Fruit fly (Drosophila melanogaster) whole organism, embryonic: ENCODE measurements around the gene CG13658.

Experiments
- Adf1 ChIP-seq: fragments of 200-800 bp; sonication (Bioruptor generic); IDR thresholded peaks from 2 replicates; pipeline ENCODE4 v1.3.6; 2022; ENCODE audit warnings: missing biosample characterization, missing genetic modification characterization
- CG11247 ChIP-seq: fragments of 200-800 bp; sonication (Bioruptor generic); IDR thresholded peaks from 2 replicates; pipeline ENCODE4 v1.3.6; 2022; ENCODE audit warnings: missing biosample characterization, missing genetic modification characterization
- CG11398 ChIP-seq: fragments of 200-800 bp; sonication (Bioruptor generic); optimal IDR thresholded peaks from 2 replicates; lab custom pipeline; 2016; ENCODE audit warnings: missing biosample characterization, missing genetic modification characterization
- CG11560 ChIP-seq: fragments of 200-800 bp; sonication (Bioruptor generic); IDR thresholded peaks from 3 replicates; pipeline ENCODE4 v1.3.6; 2022; ENCODE audit warnings: missing biosample characterization, missing genetic modification characterization
- CG12744 ChIP-seq: fragments of 200-800 bp; sonication (Bioruptor generic); optimal IDR thresholded peaks from 2 replicates; lab custom pipeline; 2016; ENCODE audit warnings: missing biosample characterization, missing genetic modification characterization
- CG13894 ChIP-seq: fragments of 200-800 bp; sonication (Bioruptor generic); optimal IDR thresholded peaks from 3 replicates; lab custom pipeline; 2018; ENCODE audit warnings: missing biosample characterization, mild to moderate bottlenecking, missing genetic modification characterization, moderate library complexity
- CG16863 ChIP-seq: fragments of 200-800 bp; sonication (Bioruptor generic); optimal IDR thresholded peaks from 3 replicates; lab custom pipeline; 2016; ENCODE audit warnings: missing biosample characterization, missing genetic modification characterization
- CG18011 ChIP-seq: fragments of 200-800 bp; sonication (Bioruptor generic); optimal IDR thresholded peaks from 2 replicates; lab custom pipeline; 2017; ENCODE audit warnings: missing biosample characterization, missing genetic modification characterization, mild to moderate bottlenecking, moderate library complexity, missing genotype
- CG2129 ChIP-seq: fragments of 200-800 bp; sonication (Bioruptor generic); IDR thresholded peaks from 2 replicates; pipeline ENCODE4 v1.3.6; 2022; ENCODE audit warnings: missing biosample characterization, missing genetic modification characterization; ENCODE audit not compliant: partially characterized antibody
- CG2889 ChIP-seq: fragments of 200-800 bp; sonication (Bioruptor generic); IDR thresholded peaks from 3 replicates; pipeline ENCODE4 v1.3.6; 2022; ENCODE audit warnings: missing biosample characterization, missing genetic modification characterization
- CG6175 ChIP-seq: fragments of 200-800 bp; sonication (Bioruptor generic); IDR thresholded peaks from 3 replicates; pipeline ENCODE4 v1.3.6; 2022; ENCODE audit warnings: missing biosample characterization, missing genetic modification characterization
- CG6689 ChIP-seq: fragments of 200-800 bp; sonication (Bioruptor generic); IDR thresholded peaks from 2 replicates; pipeline ENCODE4 v1.3.6; 2022; ENCODE audit warnings: missing biosample characterization, missing genetic modification characterization
- CG7271 ChIP-seq: fragments of 200-800 bp; sonication (Bioruptor generic); optimal IDR thresholded peaks from 2 replicates; lab custom pipeline; 2018; ENCODE audit warnings: missing biosample characterization, mild to moderate bottlenecking, missing genetic modification characterization, moderate library complexity
- CG7928 ChIP-seq: fragments of 200-800 bp; sonication (Bioruptor generic); optimal IDR thresholded peaks from 2 replicates; lab custom pipeline; 2017; ENCODE audit warnings: missing biosample characterization, mild to moderate bottlenecking, missing genetic modification characterization
- CG8290 ChIP-seq, 3 experiments: fragments of 200-800 bp; sonication (Bioruptor generic); optimal IDR thresholded peaks; 2 replicates each; lab custom pipeline; 2016 to 2019; ENCODE audit warnings: missing biosample characterization in 3 of 3, missing genetic modification characterization in 3 of 3, mild to moderate bottlenecking in 2 of 3, moderate library complexity in 1 of 3
- CG8924 ChIP-seq: fragments of 200-800 bp; optimal IDR thresholded peaks from 3 replicates; lab custom pipeline; 2019; ENCODE audit warnings: missing biosample characterization, mild to moderate bottlenecking, missing genetic modification characterization, moderate library complexity
- CTCF ChIP-seq: fragments of 200-800 bp; sonication (Bioruptor generic); optimal IDR thresholded peaks from 2 replicates; lab custom pipeline; 2017; ENCODE audit warnings: missing biosample characterization, mild to moderate bottlenecking, missing genetic modification characterization, moderate library complexity
- CkIIα-i1 ChIP-seq: fragments of 200-800 bp; sonication (Bioruptor generic); IDR thresholded peaks from 2 replicates; pipeline ENCODE4 v1.3.6; 2022; ENCODE audit warnings: missing biosample characterization, missing genetic modification characterization
- D19B ChIP-seq: fragments of 200-800 bp; sonication (Bioruptor generic); optimal IDR thresholded peaks from 2 replicates; lab custom pipeline; 2017; ENCODE audit warnings: missing biosample characterization, mild to moderate bottlenecking, missing genetic modification characterization
- Deaf1 ChIP-seq: fragments of 200-800 bp; optimal IDR thresholded peaks from 3 replicates; lab custom pipeline; 2019; ENCODE audit warnings: missing biosample characterization, mild to moderate bottlenecking, missing genetic modification characterization, moderate library complexity
- Dip2 ChIP-seq: fragments of 200-800 bp; sonication (Bioruptor generic); IDR thresholded peaks from 2 replicates; pipeline ENCODE4 v1.3.6; 2022; ENCODE audit warnings: missing biosample characterization, missing genetic modification characterization
- E2f1 ChIP-seq: fragments of 200-800 bp; sonication (Bioruptor generic); IDR thresholded peaks from 2 replicates; pipeline ENCODE4 v1.3.6; 2022; ENCODE audit warnings: missing biosample characterization, missing genetic modification characterization
- ERR ChIP-seq: fragments of 200-800 bp; sonication (Bioruptor generic); optimal IDR thresholded peaks from 2 replicates; lab custom pipeline; 2016; ENCODE audit warnings: missing biosample characterization, missing genetic modification characterization
- HmgZ ChIP-seq: fragments of 200-800 bp; sonication (Bioruptor generic); optimal IDR thresholded peaks from 2 replicates; lab custom pipeline; 2018; ENCODE audit warnings: missing biosample characterization, mild to moderate bottlenecking, missing genetic modification characterization
- Hmr ChIP-seq: fragments of 200-800 bp; sonication (Bioruptor generic); optimal IDR thresholded peaks from 3 replicates; lab custom pipeline; 2017; ENCODE audit warnings: mild to moderate bottlenecking, missing biosample characterization, missing genetic modification reagents, missing genetic modification characterization
- Mes4 ChIP-seq: fragments of 200-800 bp; sonication (Bioruptor generic); optimal IDR thresholded peaks from 2 replicates; lab custom pipeline; 2016; ENCODE audit warnings: missing biosample characterization, missing genetic modification characterization
- Pdp1 ChIP-seq, 2 experiments: fragments of 200-800 bp; sonication (Bioruptor generic); optimal IDR thresholded peaks; 3 replicates each; lab custom pipeline; 2016; ENCODE audit warnings: missing biosample characterization in 2 of 2, missing genetic modification characterization in 2 of 2, mild to moderate bottlenecking in 1 of 2, moderate library complexity in 1 of 2
- Poxn ChIP-seq: fragments of 200-800 bp; sonication (Bioruptor generic); IDR thresholded peaks from 2 replicates; pipeline ENCODE4 v1.3.6; 2022; ENCODE audit warnings: missing biosample characterization, missing genetic modification characterization
- Side ChIP-seq: fragments of 200-800 bp; sonication (Bioruptor generic); optimal IDR thresholded peaks from 2 replicates; lab custom pipeline; 2016; ENCODE audit warnings: missing biosample characterization, missing genetic modification characterization
- Six4 ChIP-seq: fragments of 200-800 bp; sonication (Bioruptor generic); optimal IDR thresholded peaks from 2 replicates; lab custom pipeline; 2016; ENCODE audit warnings: missing biosample characterization, missing genetic modification characterization
- Stat92E ChIP-seq, 3 experiments: fragments of >200 bp in 2 of 3; fragments of 200-800 bp in 1 of 3; sonication (Bioruptor generic) in 1 of 3; optimal IDR thresholded peaks; 2 replicates each; lab custom pipeline; 2017 to 2019; ENCODE audit warnings: missing biosample characterization in 3 of 3, missing genetic modification characterization in 3 of 3, mild to moderate bottlenecking in 1 of 3, moderate library complexity in 1 of 3
- ac ChIP-seq: fragments of 200-800 bp; sonication (Bioruptor generic); optimal IDR thresholded peaks from 3 replicates; lab custom pipeline; 2017; ENCODE audit warnings: missing biosample characterization, mild to moderate bottlenecking, missing genetic modification characterization
- ap ChIP-seq: fragments of 200-800 bp; sonication (Bioruptor generic); IDR thresholded peaks from 2 replicates; pipeline ENCODE4 v1.3.6; 2022; ENCODE audit warnings: missing biosample characterization, missing genetic modification characterization
- dati ChIP-seq: fragments of 200-800 bp; sonication (Bioruptor generic); IDR thresholded peaks from 2 replicates; pipeline ENCODE4 v1.3.6; 2022; ENCODE audit warnings: missing biosample characterization, missing genetic modification characterization
- dm ChIP-seq: fragments of 200-800 bp; sonication (Bioruptor generic); optimal IDR thresholded peaks from 3 replicates; lab custom pipeline; 2016; ENCODE audit warnings: missing biosample characterization, missing genetic modification characterization
- fu2 ChIP-seq: fragments of 200-800 bp; sonication (Bioruptor generic); optimal IDR thresholded peaks from 2 replicates; lab custom pipeline; 2016; ENCODE audit warnings: missing biosample characterization, missing genetic modification characterization
- her ChIP-seq: fragments of 200-800 bp; sonication (Bioruptor generic); optimal IDR thresholded peaks from 2 replicates; lab custom pipeline; 2016; ENCODE audit warnings: missing biosample characterization, missing genetic modification characterization
- knrl ChIP-seq: fragments of 200-800 bp; sonication (Bioruptor generic); IDR thresholded peaks from 3 replicates; pipeline ENCODE4 v1.3.6; 2022; ENCODE audit warnings: missing biosample characterization, missing genetic modification characterization; ENCODE audit not compliant: partially characterized antibody
- lilli ChIP-seq: fragments of 200-800 bp; sonication (Bioruptor generic); optimal IDR thresholded peaks from 3 replicates; lab custom pipeline; 2016; ENCODE audit warnings: missing biosample characterization, missing genetic modification characterization
- org-1 ChIP-seq: fragments of 200-800 bp; sonication (Bioruptor generic); optimal IDR thresholded peaks from 2 replicates; lab custom pipeline; 2017; ENCODE audit warnings: missing biosample characterization, missing genetic modification characterization
- pb ChIP-seq: fragments of 200-800 bp; sonication (Bioruptor generic); optimal IDR thresholded peaks from 3 replicates; lab custom pipeline; 2016; ENCODE audit warnings: missing biosample characterization, missing genetic modification characterization
- sc ChIP-seq, 3 experiments: fragments of >200 bp in 2 of 3; fragments of 200-800 bp in 1 of 3; sonication (Bioruptor generic) in 1 of 3; optimal IDR thresholded peaks; 2 replicates in 2 of 3; 3 replicates in 1 of 3; lab custom pipeline; 2017; ENCODE audit warnings: mild to moderate bottlenecking in 1 of 3, missing biosample characterization in 1 of 3, missing genetic modification characterization in 1 of 3, missing genetic modification reagents in 1 of 3
- sd ChIP-seq: fragments of 200-800 bp; sonication (Bioruptor generic); optimal IDR thresholded peaks from 3 replicates; lab custom pipeline; 2018; ENCODE audit warnings: missing biosample characterization, mild to moderate bottlenecking, missing genetic modification characterization, moderate library complexity
- seq ChIP-seq: fragments of 200-800 bp; sonication (Bioruptor generic); IDR thresholded peaks from 2 replicates; pipeline ENCODE4 v1.3.6; 2022; ENCODE audit warnings: missing biosample characterization, missing genetic modification characterization
- sna ChIP-seq: fragments of 200-800 bp; sonication (Bioruptor generic); IDR thresholded peaks from 2 replicates; pipeline ENCODE4 v1.3.6; 2022; ENCODE audit warnings: missing biosample characterization, missing genetic modification characterization; ENCODE audit not compliant: partially characterized antibody
- sqz ChIP-seq: fragments of 200-800 bp; sonication (Bioruptor generic); optimal IDR thresholded peaks from 3 replicates; lab custom pipeline; 2018; ENCODE audit warnings: missing biosample characterization, mild to moderate bottlenecking, missing genetic modification characterization
- tna ChIP-seq: fragments of 200-800 bp; sonication (Bioruptor generic); IDR thresholded peaks from 2 replicates; pipeline ENCODE4 v1.3.6; 2022; ENCODE audit warnings: missing biosample characterization, missing genetic modification characterization; ENCODE audit not compliant: partially characterized antibody
- trem ChIP-seq: fragments of 200-800 bp; optimal IDR thresholded peaks from 3 replicates; lab custom pipeline; 2019; ENCODE audit warnings: missing biosample characterization, mild to moderate bottlenecking, missing genetic modification characterization, moderate library complexity
- ttk ChIP-seq: fragments of 200-800 bp; sonication (Bioruptor generic); IDR thresholded peaks from 2 replicates; pipeline ENCODE4 v2.1.2; 2022; ENCODE audit warnings: missing biosample characterization, missing genetic modification characterization
- vfl ChIP-seq: fragments of 200-800 bp; sonication (Bioruptor generic); optimal IDR thresholded peaks from 2 replicates; lab custom pipeline; 2016; ENCODE audit warnings: missing biosample characterization, missing genetic modification characterization
- wdn ChIP-seq: fragments of 200-800 bp; sonication (Bioruptor generic); IDR thresholded peaks from 2 replicates; pipeline ENCODE4 v1.3.6; 2022; ENCODE audit warnings: missing biosample characterization, missing genetic modification characterization

Gene CG13658

dm6 chr3R:25265589-25266201 is 21.6 kb upstream of the CG13658 start, which contains the start of the genes GlnRS and RIOK2 (continued):
- TF ChIP-seq CG16863 (GFP tag; lab: Kevin White, UChicago), result no peak
- TF ChIP-seq vfl (GFP tag; lab: Kevin White, UChicago), result no peak
- TF ChIP-seq dati (GFP tag; lab: Robert Waterston, UW), result no peak
- no peak for TF ChIP-seq Poxn
- TF ChIP-seq Hmr (GFP tag; lab: Kevin White, UChicago), result no peak
- no peak for TF ChIP-seq CG18011
- TF ChIP-seq Pdp1 (GFP tag; optimal IDR thresholded peaks at IDR 0.05; lab: Kevin White, UChicago), result no peak
- peak; percentile 81 for TF ChIP-seq trem (tag; lab: Kevin White, UChicago)
- TF ChIP-seq Dip2, result no peak
- TF ChIP-seq CG12744 (GFP tag; lab: Kevin White, UChicago), result no peak
- TF ChIP-seq Side (GFP tag; lab: Kevin White, UChicago), result peak; percentile 34
- TF ChIP-seq seq (GFP tag; lab: Robert Waterston, UW), result no peak
- no peak for TF ChIP-seq Adf1 (GFP tag; lab: Robert Waterston, UW)
- TF ChIP-seq tna (GFP tag; lab: Robert Waterston, UW), result peak; percentile 92
- TF ChIP-seq CTCF (GFP tag; lab: Kevin White, UChicago), result peak; percentile 10
- TF ChIP-seq Six4 (GFP tag; lab: Kevin White, UChicago), result no peak
- TF ChIP-seq Deaf1 (tag; lab: Kevin White, UChicago), result no peak
- no peak for TF ChIP-seq CG8290 (GFP tag; optimal IDR thresholded peaks at IDR 0.05; lab: Kevin White, UChicago)
- no peak for TF ChIP-seq CG8290 (tag; optimal IDR thresholded peaks at IDR 0.05; lab: Kevin White, UChicago)
- TF ChIP-seq CG13894 (tag; lab: Kevin White, UChicago), result no peak
- TF ChIP-seq CG7928, result no peak
- peak; percentile 66 for TF ChIP-seq sd (tag; lab: Kevin White, UChicago)
- no peak for TF ChIP-seq Mes4 (GFP tag; lab: Kevin White, UChicago)
- peak; percentile 86 for TF ChIP-seq HmgZ (tag; lab: Kevin White, UChicago)
- TF ChIP-seq knrl, result peak; percentile 95
- TF ChIP-seq CG2129 (GFP tag; lab: Robert Waterston, UW), result peak; percentile 87
- no peak for TF ChIP-seq ac (GFP tag; lab: Kevin White, UChicago)
- no peak for TF ChIP-seq wdn
- no peak for TF ChIP-seq CG6175
- TF ChIP-seq Stat92E (GFP tag; optimal IDR thresholded peaks at IDR 0.05; lab: Kevin White, UChicago), result peak in 1 of 3 experiments; percentile 12
- no peak for TF ChIP-seq D19B
- no peak for TF ChIP-seq CkIIα-i1
- TF ChIP-seq sqz (GFP tag; lab: Kevin White, UChicago), result no peak
- no peak for TF ChIP-seq fu2 (GFP tag; lab: Kevin White, UChicago)
- TF ChIP-seq org-1 (GFP tag; lab: Kevin White, UChicago), result no peak
- no peak for TF ChIP-seq CG2889 (GFP tag; lab: Robert Waterston, UW)
- no peak for TF ChIP-seq pb
- peak; percentile 35 for TF ChIP-seq ERR (GFP tag; lab: Kevin White, UChicago)
- no peak for TF ChIP-seq sc (optimal IDR thresholded peaks at IDR 0.05; lab: Kevin White, UChicago)
- no peak for TF ChIP-seq sc (GFP tag; optimal IDR thresholded peaks at IDR 0.05; lab: Kevin White, UChicago)
- TF ChIP-seq ttk (GFP tag; lab: Robert Waterston, UW), result no peak
- TF ChIP-seq sna (GFP tag; lab: Robert Waterston, UW), result peak; percentile 93
- peak; percentile 99 for TF ChIP-seq dm
- no peak for TF ChIP-seq CG11560 (tag; lab: Robert Waterston, UW)
- peak; percentile 39 for TF ChIP-seq CG7271
- no peak for TF ChIP-seq E2f1 (GFP tag; lab: Robert Waterston, UW)
- TF ChIP-seq CG8924 (tag; lab: Kevin White, UChicago), result no peak
- no peak for TF ChIP-seq ap (GFP tag; lab: Robert Waterston, UW)
- TF ChIP-seq lilli (GFP tag; lab: Kevin White, UChicago), result peak; percentile 37
- TF ChIP-seq CG6689, result no peak
- TF ChIP-seq CG11247 (GFP tag; lab: Robert Waterston, UW), result no peak
- TF ChIP-seq her (GFP tag; lab: Kevin White, UChicago), result no peak
- TF ChIP-seq CG11398, result no peak
